Fruit fly (Drosophila melanogaster) whole organism: ENCODE data around the gene Clk.
A peak's percentile ranks its signal among the peaks of the same experiment; 100 is the strongest.

Source experiments
- CG8478 ChIP-seq: fragments of >200 bp; optimal IDR thresholded peaks from 2 replicates; lab custom pipeline; 2018; ENCODE audit warnings: inconsistent platforms
- Dll ChIP-seq: fragments of >200 bp; optimal IDR thresholded peaks from 2 replicates; lab custom pipeline; 2017
- EcR ChIP-seq, 2 experiments: fragments of >200 bp; optimal IDR thresholded peaks; 2 replicates each; lab custom pipeline; 2017; ENCODE audit warnings: missing biosample characterization in 2 of 2, missing genetic modification characterization in 2 of 2, missing genetic modification reagents in 2 of 2
- pan ChIP-seq: fragments of >200 bp; optimal IDR thresholded peaks from 2 replicates; lab custom pipeline; 2017
- psq ChIP-seq: fragments of >200 bp; optimal IDR thresholded peaks from 2 replicates; lab custom pipeline; 2017
- usp ChIP-seq: fragments of >200 bp; optimal IDR thresholded peaks from 2 replicates; lab custom pipeline; 2017; ENCODE audit warnings: missing biosample characterization, missing genetic modification characterization, mixed read lengths

Clk gene

dm6 chr3L:7718561-7719417, 56.6 kb downstream of the Clk start, which contains the start of gene Mcad:
Mcad (plus strand) TSS chr3L:7719350.
- TF ChIP-seq CG8478 = no peak
- no peak for TF ChIP-seq Dll (lab: Kevin White, UChicago)
- TF ChIP-seq pan = peak; percentile 95
- no peak for TF ChIP-seq EcR (GFP tag; optimal IDR thresholded peaks at IDR 0.05; lab: Kevin White, UChicago)

dm6 chr3L:7717863-7718560, 57.4 kb downstream of the Clk start, which contains the start of gene Ank2:
Ank2 (minus strand) TSS chr3L:7718395.
- no peak for TF ChIP-seq Dll (lab: Kevin White, UChicago)
- TF ChIP-seq pan = no peak
- TF ChIP-seq psq = no peak
- no peak for TF ChIP-seq usp (GFP tag; lab: Kevin White, UChicago)

- no peak for TF ChIP-seq psq
- TF ChIP-seq pan = no peak
- TF ChIP-seq Dll (lab: Kevin White, UChicago) = no peak
- no peak for TF ChIP-seq EcR (GFP tag; optimal IDR thresholded peaks at IDR 0.05; lab: Kevin White, UChicago)
- TF ChIP-seq usp (GFP tag; lab: Kevin White, UChicago) = no peak
- TF ChIP-seq CG8478 = no peak
Observed at dm6 chr3L:7714301-7714946, 61.0 kb downstream of the Clk start.

- no peak for TF ChIP-seq CG8478
- TF ChIP-seq usp (GFP tag; lab: Kevin White, UChicago) = no peak
- TF ChIP-seq psq = no peak
- TF ChIP-seq Dll (lab: Kevin White, UChicago) = no peak
- no peak for TF ChIP-seq pan
- TF ChIP-seq EcR (GFP tag; optimal IDR thresholded peaks at IDR 0.05; lab: Kevin White, UChicago) = no peak
Observed at dm6 chr3L:7713378-7713777, 62.0 kb downstream of the Clk start.
